Worm (Caenorhabditis elegans) whole organism, midembryonic: ENCODE measurements around the gene srw-38.

ENCODE experiments used
- cog-1 ChIP-seq: sonication (generic microtip); optimal IDR thresholded peaks from 2 replicates; lab custom pipeline; 2016; ENCODE audit warnings: missing genetic modification characterization, missing compliant biosample characterization
- med-1 ChIP-seq: sonication (generic microtip); optimal IDR thresholded peaks from 2 replicates; lab custom pipeline; 2017; ENCODE audit warnings: missing genetic modification characterization, mild to moderate bottlenecking, missing compliant biosample characterization, antibody characterized with exemption, missing genetic modification reagents; ENCODE audit not compliant: insufficient read depth
- ref-1 ChIP-seq: fragments of 200-800 bp; sonication (Bioruptor generic); conservative IDR thresholded peaks from 2 replicates; pipeline ENCODE4 v1.3.6; 2022; ENCODE audit warnings: missing genetic modification reagents, missing genetic modification characterization, missing compliant biosample characterization
- tab-1 ChIP-seq: fragments of 200-800 bp; sonication (Bioruptor generic); IDR thresholded peaks from 2 replicates; pipeline ENCODE4 v1.3.6; 2022; ENCODE audit warnings: missing genetic modification characterization, missing compliant biosample characterization

ce11 chrV:19805548-19805947 is 30.7 kb upstream of the srw-38 start:
- TF ChIP-seq cog-1, result no peak
- no peak for TF ChIP-seq tab-1 (GFP tag; lab: Robert Waterston, UW)
- TF ChIP-seq med-1 (GFP tag; lab: Kevin White, UChicago), result no peak
- TF ChIP-seq ref-1 (GFP tag; lab: Robert Waterston, UW), result no peak
